Worm (Caenorhabditis elegans): ENCODE results near the gene brf-1.

DNA sequence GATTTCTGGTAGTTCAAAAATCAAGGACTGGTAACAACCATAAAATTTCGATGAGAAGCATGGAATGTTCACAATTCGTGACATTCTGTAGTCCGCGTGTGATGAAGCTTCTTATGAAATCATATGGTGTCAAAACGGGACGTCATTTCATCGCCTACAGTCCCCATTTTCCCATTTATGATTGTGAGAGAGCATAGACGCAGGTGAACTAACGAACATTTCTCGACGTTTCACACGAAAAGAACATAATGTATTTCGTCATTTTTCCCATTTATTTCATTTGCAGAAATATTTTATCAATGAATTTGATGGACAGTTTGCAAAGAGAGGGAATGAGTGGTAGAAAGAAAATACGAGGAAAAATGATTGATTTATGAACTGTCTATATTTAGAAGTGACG lies 18.5 kb upstream of the brf-1 start:
- TF ChIP-seq ets-7 (tag; optimal IDR thresholded peaks at IDR 0.05) (no peak), aly-1 (tag; optimal IDR thresholded peaks at IDR 0.05) (no peak), ama-1 (optimal IDR thresholded peaks at IDR 0.05) (no peak), hnd-1 (tag; optimal IDR thresholded peaks at IDR 0.05) (no peak), scrt-1 (GFP tag; IDR thresholded peaks at IDR 0.05) (no peak), tra-4 (tag; optimal IDR thresholded peaks at IDR 0.05) (no peak)
